Fruit fly (Drosophila melanogaster) whole organism, embryonic: ENCODE measurements around the gene Hip1.

ENCODE experiments used
- Asciz ChIP-seq: fragments of 200-800 bp; sonication (Bioruptor generic); optimal IDR thresholded peaks from 2 replicates; lab custom pipeline; 2017; ENCODE audit warnings: missing biosample characterization, mild to moderate bottlenecking, missing genetic modification characterization, missing genetic modification reagents
- BEAF-32 ChIP-seq: fragments of 200-800 bp; sonication (Bioruptor generic); optimal IDR thresholded peaks from 3 replicates; lab custom pipeline; 2017; ENCODE audit warnings: missing biosample characterization, missing genetic modification characterization, mild to moderate bottlenecking, moderate library complexity, missing genetic modification reagents
- Bgb ChIP-seq: fragments of 200-800 bp; sonication (Bioruptor generic); IDR thresholded peaks from 2 replicates; pipeline ENCODE4 v1.3.6; 2022; ENCODE audit warnings: missing biosample characterization, missing genetic modification characterization; ENCODE audit not compliant: partially characterized antibody
- CG1024 ChIP-seq: fragments of 200-800 bp; sonication (Bioruptor generic); IDR thresholded peaks from 2 replicates; pipeline ENCODE4 v1.3.6; 2022; ENCODE audit warnings: missing biosample characterization, missing genetic modification characterization
- CG10274 ChIP-seq: fragments of 200-800 bp; sonication (Bioruptor generic); optimal IDR thresholded peaks from 3 replicates; lab custom pipeline; 2017; ENCODE audit warnings: missing biosample characterization, mild to moderate bottlenecking, missing genetic modification characterization
- CG11696 ChIP-seq: fragments of 200-800 bp; sonication (Bioruptor generic); IDR thresholded peaks from 2 replicates; pipeline ENCODE4 v1.3.6; 2022; ENCODE audit warnings: missing biosample characterization, missing genetic modification characterization
- CG12659 ChIP-seq: fragments of 200-800 bp; sonication (Bioruptor generic); optimal IDR thresholded peaks from 3 replicates; lab custom pipeline; 2017; ENCODE audit warnings: mild to moderate bottlenecking, missing biosample characterization, missing genetic modification reagents, missing genetic modification characterization
- CG15479 ChIP-seq: fragments of 200-800 bp; sonication (Bioruptor generic); optimal IDR thresholded peaks from 3 replicates; lab custom pipeline; 2019; ENCODE audit warnings: missing biosample characterization, mild to moderate bottlenecking, missing genetic modification characterization, moderate library complexity
- CG16813 ChIP-seq: fragments of 200-800 bp; sonication (Bioruptor generic); IDR thresholded peaks from 3 replicates; pipeline ENCODE4 v1.3.6; 2022; ENCODE audit warnings: missing biosample characterization, missing genetic modification characterization; ENCODE audit not compliant: partially characterized antibody
- CG2712 ChIP-seq: fragments of 200-800 bp; optimal IDR thresholded peaks from 3 replicates; lab custom pipeline; 2019; ENCODE audit warnings: missing biosample characterization, mild to moderate bottlenecking, missing genetic modification characterization, moderate library complexity
- CG30431 ChIP-seq: fragments of 200-800 bp; sonication (Bioruptor generic); optimal IDR thresholded peaks from 2 replicates; lab custom pipeline; 2017; ENCODE audit warnings: missing biosample characterization, missing genetic modification characterization
- CG31441 ChIP-seq: fragments of 200-800 bp; sonication (Bioruptor generic); IDR thresholded peaks from 2 replicates; pipeline ENCODE4 v1.3.6; 2022; ENCODE audit warnings: missing biosample characterization, missing genetic modification characterization
- CG33213 ChIP-seq: fragments of 200-800 bp; sonication (Bioruptor generic); optimal IDR thresholded peaks from 3 replicates; lab custom pipeline; 2016; ENCODE audit warnings: missing biosample characterization, missing genetic modification characterization
- CG3847 ChIP-seq: fragments of 200-800 bp; sonication (Bioruptor generic); IDR thresholded peaks from 2 replicates; pipeline ENCODE4 v1.3.6; 2022; ENCODE audit warnings: missing biosample characterization, missing genetic modification characterization
- CG42726 ChIP-seq: fragments of 200-800 bp; sonication (Bioruptor generic); IDR thresholded peaks from 2 replicates; pipeline ENCODE4 v1.3.6; 2022; ENCODE audit warnings: missing biosample characterization, missing genetic modification characterization; ENCODE audit not compliant: partially characterized antibody
- CG6765 ChIP-seq: fragments of 200-800 bp; sonication (Bioruptor generic); optimal IDR thresholded peaks from 3 replicates; lab custom pipeline; 2017; ENCODE audit warnings: missing biosample characterization, mild to moderate bottlenecking, missing genetic modification characterization
- CG7963 ChIP-seq: fragments of 200-800 bp; sonication (Bioruptor generic); IDR thresholded peaks from 3 replicates; pipeline ENCODE4 v1.3.6; 2022; ENCODE audit warnings: missing biosample characterization, missing genetic modification characterization; ENCODE audit not compliant: partially characterized antibody
- CG8388 ChIP-seq: fragments of 200-800 bp; sonication (Bioruptor generic); optimal IDR thresholded peaks from 2 replicates; lab custom pipeline; 2019; ENCODE audit warnings: missing biosample characterization, mild to moderate bottlenecking, missing genetic modification characterization, moderate library complexity
- CG9932 ChIP-seq: fragments of 200-800 bp; sonication (Bioruptor generic); IDR thresholded peaks from 2 replicates; pipeline ENCODE4 v1.3.6; 2022; ENCODE audit warnings: missing biosample characterization, missing genetic modification characterization
- CTCF ChIP-seq: fragments of 200-800 bp; sonication (Bioruptor generic); optimal IDR thresholded peaks from 2 replicates; lab custom pipeline; 2017; ENCODE audit warnings: missing biosample characterization, mild to moderate bottlenecking, missing genetic modification characterization, moderate library complexity
- Fer3 ChIP-seq: fragments of 200-800 bp; sonication (Bioruptor generic); optimal IDR thresholded peaks from 2 replicates; lab custom pipeline; 2018; ENCODE audit warnings: missing biosample characterization, mild to moderate bottlenecking, missing genetic modification characterization, moderate library complexity
- MESR4 ChIP-seq: fragments of 200-800 bp; sonication (Bioruptor generic); optimal IDR thresholded peaks from 2 replicates; lab custom pipeline; 2018; ENCODE audit warnings: missing biosample characterization, mild to moderate bottlenecking, missing genetic modification characterization, moderate library complexity
- NFAT ChIP-seq: fragments of 200-800 bp; sonication (Bioruptor generic); IDR thresholded peaks from 2 replicates; pipeline ENCODE4 v1.3.6; 2022; ENCODE audit warnings: missing biosample characterization, missing genetic modification characterization
- Opbp ChIP-seq: fragments of 200-800 bp; sonication (Bioruptor generic); IDR thresholded peaks from 3 replicates; pipeline ENCODE4 v1.3.6; 2022; ENCODE audit warnings: missing biosample characterization, missing genetic modification characterization; ENCODE audit not compliant: partially characterized antibody
- Ptx1 ChIP-seq: fragments of 200-800 bp; sonication (Bioruptor generic); IDR thresholded peaks from 2 replicates; pipeline ENCODE4 v1.3.6; 2022; ENCODE audit warnings: missing biosample characterization, missing genetic modification characterization
- Scr ChIP-seq: fragments of 200-800 bp; sonication (Bioruptor generic); IDR thresholded peaks from 2 replicates; pipeline ENCODE4 v1.3.6; 2022; ENCODE audit warnings: missing biosample characterization, missing genetic modification characterization; ENCODE audit not compliant: partially characterized antibody
- Trl ChIP-seq, 3 experiments: fragments of >200 bp in 2 of 3; fragments of 200-800 bp in 1 of 3; sonication (Bioruptor generic) in 1 of 3; optimal IDR thresholded peaks; 2 replicates in 1 of 3; 3 replicates in 2 of 3; lab custom pipeline; 2016 to 2017; ENCODE audit warnings: missing biosample characterization in 1 of 3, missing genetic modification characterization in 1 of 3
- Xrp1 ChIP-seq: fragments of 200-800 bp; sonication (Bioruptor generic); IDR thresholded peaks from 2 replicates; pipeline ENCODE4 v1.3.6; 2022; ENCODE audit warnings: missing biosample characterization, missing genetic modification characterization
- amos ChIP-seq: fragments of 200-800 bp; sonication (Bioruptor generic); IDR thresholded peaks from 2 replicates; pipeline ENCODE4 v1.3.6; 2022; ENCODE audit warnings: missing biosample characterization, missing genetic modification characterization; ENCODE audit not compliant: partially characterized antibody
- ara ChIP-seq: fragments of 200-800 bp; sonication (Bioruptor generic); IDR thresholded peaks from 2 replicates; pipeline ENCODE4 v1.3.6; 2022; ENCODE audit warnings: missing biosample characterization, missing genetic modification characterization
- bigmax ChIP-seq: fragments of 200-800 bp; sonication (Bioruptor generic); optimal IDR thresholded peaks from 2 replicates; lab custom pipeline; 2018; ENCODE audit warnings: missing biosample characterization, mild to moderate bottlenecking, missing genetic modification characterization
- bowl ChIP-seq: fragments of 200-800 bp; sonication (Bioruptor generic); IDR thresholded peaks from 2 replicates; pipeline ENCODE4 v1.3.6; 2022; ENCODE audit warnings: missing biosample characterization, missing genetic modification characterization
- caup ChIP-seq: fragments of 200-800 bp; sonication (Bioruptor generic); optimal IDR thresholded peaks from 3 replicates; lab custom pipeline; 2017; ENCODE audit warnings: missing biosample characterization, mild to moderate bottlenecking, missing genetic modification characterization, moderate library complexity; ENCODE audit not compliant: severe bottlenecking
- chinmo ChIP-seq: fragments of 200-800 bp; sonication (Bioruptor generic); IDR thresholded peaks from 4 replicates; pipeline ENCODE4 v1.3.6; 2022; ENCODE audit warnings: missing biosample characterization, missing genetic modification characterization; ENCODE audit not compliant: partially characterized antibody
- crol ChIP-seq: fragments of 200-800 bp; sonication (Bioruptor generic); IDR thresholded peaks from 2 replicates; pipeline ENCODE4 v1.3.6; 2022; ENCODE audit warnings: missing biosample characterization, missing genetic modification characterization
- dan ChIP-seq: fragments of 200-800 bp; sonication (Bioruptor generic); IDR thresholded peaks from 2 replicates; pipeline ENCODE4 v1.3.6; 2022; ENCODE audit warnings: missing biosample characterization, missing genetic modification characterization
- eve ChIP-seq, 2 experiments: fragments of >200 bp; optimal IDR thresholded peaks; 2 replicates each; lab custom pipeline; 2017; ENCODE audit warnings: missing biosample characterization in 2 of 2, missing genetic modification characterization in 2 of 2
- eyg ChIP-seq: fragments of 200-800 bp; sonication (Bioruptor generic); optimal IDR thresholded peaks from 3 replicates; lab custom pipeline; 2016; ENCODE audit warnings: missing biosample characterization, missing genetic modification characterization
- knrl ChIP-seq: fragments of 200-800 bp; sonication (Bioruptor generic); IDR thresholded peaks from 3 replicates; pipeline ENCODE4 v1.3.6; 2022; ENCODE audit warnings: missing biosample characterization, missing genetic modification characterization; ENCODE audit not compliant: partially characterized antibody
- mld ChIP-seq: fragments of 200-800 bp; sonication (Bioruptor generic); IDR thresholded peaks from 3 replicates; pipeline ENCODE4 v1.3.6; 2022; ENCODE audit warnings: missing biosample characterization, missing genetic modification characterization; ENCODE audit not compliant: partially characterized antibody
- otp ChIP-seq: fragments of 200-800 bp; sonication (Bioruptor generic); IDR thresholded peaks from 3 replicates; pipeline ENCODE4, ENCODE4 v1.3.6; 2022; ENCODE audit warnings: missing biosample characterization, missing genetic modification characterization
- pfk ChIP-seq: fragments of 200-800 bp; sonication (Bioruptor generic); optimal IDR thresholded peaks from 2 replicates; lab custom pipeline; 2018; ENCODE audit warnings: missing biosample characterization, mild to moderate bottlenecking, missing genetic modification characterization, moderate library complexity
- pros ChIP-seq: fragments of 200-800 bp; sonication (Bioruptor generic); optimal IDR thresholded peaks from 3 replicates; lab custom pipeline; 2019; ENCODE audit warnings: missing biosample characterization, mild to moderate bottlenecking, missing genetic modification characterization, moderate library complexity
- tna ChIP-seq: fragments of 200-800 bp; sonication (Bioruptor generic); IDR thresholded peaks from 2 replicates; pipeline ENCODE4 v1.3.6; 2022; ENCODE audit warnings: missing biosample characterization, missing genetic modification characterization; ENCODE audit not compliant: partially characterized antibody
- trh ChIP-seq: fragments of 200-800 bp; sonication (Bioruptor generic); optimal IDR thresholded peaks from 2 replicates; lab custom pipeline; 2016; ENCODE audit warnings: missing biosample characterization, missing genetic modification characterization
- zen ChIP-seq: fragments of 200-800 bp; sonication (Bioruptor generic); optimal IDR thresholded peaks from 3 replicates; lab custom pipeline; 2018; ENCODE audit warnings: missing biosample characterization, mild to moderate bottlenecking, missing genetic modification characterization, moderate library complexity
- zen2 ChIP-seq: fragments of 200-800 bp; sonication (Bioruptor generic); IDR thresholded peaks from 3 replicates; pipeline ENCODE4 v1.3.6; 2022; ENCODE audit warnings: missing biosample characterization, missing genetic modification characterization; ENCODE audit not compliant: partially characterized antibody
- zfh2 ChIP-seq: fragments of 200-800 bp; sonication (Bioruptor generic); optimal IDR thresholded peaks from 2 replicates; lab custom pipeline; 2016; ENCODE audit warnings: missing biosample characterization, missing genetic modification characterization

Hip1 gene

dm6 chr3L:12815756-12816155 is 42.4 kb upstream of the Hip1 start (continued):
- TF ChIP-seq Ptx1 (GFP tag; lab: Robert Waterston, UW) (no peak), Fer3 (tag; lab: Kevin White, UChicago) (no peak), Scr (GFP tag; lab: Robert Waterston, UW) (peak; percentile 38), CG7963 (peak; percentile 63; the same call in 2 of the 3 replicates), CG8388 (GFP tag; lab: Kevin White, UChicago) (no peak), zen2 (GFP tag; lab: Robert Waterston, UW) (no peak), Trl (optimal IDR thresholded peaks at IDR 0.05; lab: Kevin White, UChicago) (no peak), Trl (GFP tag; optimal IDR thresholded peaks at IDR 0.05; lab: Kevin White, UChicago) (no peak), zfh2 (GFP tag; lab: Kevin White, UChicago) (no peak), CG10274 (GFP tag; lab: Kevin White, UChicago) (no peak), amos (GFP tag; lab: Robert Waterston, UW) (peak; percentile 62), CG2712 (no peak), BEAF-32 (no peak), CG30431 (no peak), caup (GFP tag; lab: Kevin White, UChicago) (no peak), otp (no peak), pfk (GFP tag; lab: Kevin White, UChicago) (no peak), CG12659 (GFP tag; lab: Kevin White, UChicago) (no peak), eyg (GFP tag; lab: Kevin White, UChicago) (no peak), CG11696 (GFP tag; lab: Robert Waterston, UW) (no peak), CG9932 (GFP tag; lab: Robert Waterston, UW) (no peak), CG33213 (GFP tag; lab: Kevin White, UChicago) (no peak), bowl (GFP tag; lab: Robert Waterston, UW) (no peak), Opbp (GFP tag; lab: Robert Waterston, UW) (peak; percentile 48; the same call in 2 of the 3 replicates)
- TF ChIP-seq, all 482 proteins: peak for 20

dm6 chr3L:12814806-12815205 is 41.4 kb upstream of the Hip1 start:
- TF ChIP-seq Scr (GFP tag; lab: Robert Waterston, UW) = peak; percentile 43; the same call in 1 of the 2 replicates
- TF ChIP-seq knrl = peak; percentile 28; the same call in 2 of the 3 replicates
- no peak for TF ChIP-seq CG6765 (GFP tag; lab: Kevin White, UChicago)
- TF ChIP-seq Asciz (GFP tag; lab: Kevin White, UChicago) = no peak
- TF ChIP-seq CTCF (GFP tag; lab: Kevin White, UChicago) = no peak
- TF ChIP-seq Xrp1 = 0 out of 2 replicates have a peak, but pooled peaks have one; percentile 10
- peak; percentile 40 for TF ChIP-seq bigmax (GFP tag; lab: Kevin White, UChicago)
- peak; percentile 78; the same call in 2 of the 4 replicates for TF ChIP-seq chinmo (GFP tag; lab: Robert Waterston, UW)
- no peak for TF ChIP-seq CG3847 (GFP tag; lab: Robert Waterston, UW)
- 0 out of 2 replicates have a peak, but pooled peaks have one; percentile 54 for TF ChIP-seq CG42726 (GFP tag; lab: Robert Waterston, UW)
- no peak for TF ChIP-seq dan (GFP tag; lab: Robert Waterston, UW)
- TF ChIP-seq CG16813 = peak; percentile 57; the same call in 2 of the 3 replicates
- no peak for TF ChIP-seq zen (tag; lab: Kevin White, UChicago)
- no peak for TF ChIP-seq eve (GFP tag; optimal IDR thresholded peaks at IDR 0.05; lab: Kevin White, UChicago)
- no peak for TF ChIP-seq trh
- peak; percentile 24 for TF ChIP-seq CG15479 (GFP tag; lab: Kevin White, UChicago)
- no peak for TF ChIP-seq crol (GFP tag; lab: Robert Waterston, UW)
- TF ChIP-seq mld (GFP tag; lab: Robert Waterston, UW) = peak; percentile 61; the same call in 1 of the 3 replicates
- TF ChIP-seq ara = 0 out of 2 replicates have a peak, but pooled peaks have one; percentile 13
- peak; percentile 69 for TF ChIP-seq Bgb (GFP tag; lab: Robert Waterston, UW)
- TF ChIP-seq CG31441 (GFP tag; lab: Robert Waterston, UW) = no peak
- peak; percentile 35; the same call in 1 of the 3 replicates for TF ChIP-seq zen2 (GFP tag; lab: Robert Waterston, UW)
- peak; percentile 50; the same call in 1 of the 2 replicates for TF ChIP-seq tna
- no peak for TF ChIP-seq pros (GFP tag; lab: Kevin White, UChicago)
- no peak for TF ChIP-seq CG1024 (GFP tag; lab: Robert Waterston, UW)
- TF ChIP-seq MESR4 (GFP tag; lab: Kevin White, UChicago) = no peak
- TF ChIP-seq NFAT (GFP tag; lab: Robert Waterston, UW) = no peak
